Fruit fly (Drosophila melanogaster) whole organism, embryonic: ENCODE data around the gene RpS9.

ENCODE experiments used
- Asciz ChIP-seq: fragments of 200-800 bp; sonication (Bioruptor generic); optimal IDR thresholded peaks from 2 replicates; lab custom pipeline; 2017; ENCODE audit warnings: missing biosample characterization, mild to moderate bottlenecking, missing genetic modification characterization, missing genetic modification reagents
- Atf-2 ChIP-seq: fragments of 200-800 bp; sonication (Bioruptor generic); optimal IDR thresholded peaks from 2 replicates; lab custom pipeline; 2016; ENCODE audit warnings: missing biosample characterization, missing genetic modification characterization
- Awh ChIP-seq: fragments of 200-800 bp; sonication (Bioruptor generic); IDR thresholded peaks from 2 replicates; pipeline ENCODE4, ENCODE4 v1.3.6; 2022; ENCODE audit warnings: missing biosample characterization, missing genetic modification characterization
- BtbVII ChIP-seq: fragments of 200-800 bp; sonication (Bioruptor generic); optimal IDR thresholded peaks from 3 replicates; lab custom pipeline; 2017; ENCODE audit warnings: missing biosample characterization, mild to moderate bottlenecking, missing genetic modification characterization
- Bteb2 ChIP-seq: fragments of 200-800 bp; sonication (Bioruptor generic); optimal IDR thresholded peaks from 2 replicates; lab custom pipeline; 2016; ENCODE audit warnings: missing biosample characterization, missing genetic modification characterization
- CG10209 ChIP-seq: fragments of 200-800 bp; sonication (Bioruptor generic); optimal IDR thresholded peaks from 3 replicates; lab custom pipeline; 2017; ENCODE audit warnings: missing biosample characterization, mild to moderate bottlenecking, missing genetic modification characterization, missing genetic modification reagents
- CG11085 ChIP-seq: fragments of 200-800 bp; sonication (Bioruptor generic); IDR thresholded peaks from 2 replicates; pipeline ENCODE4 v1.3.6; 2022; ENCODE audit warnings: missing biosample characterization, missing genetic modification characterization
- CG11695 ChIP-seq: fragments of 200-800 bp; sonication (Bioruptor generic); IDR thresholded peaks from 3 replicates; pipeline ENCODE4 v1.3.6; 2022; ENCODE audit warnings: missing biosample characterization, missing genetic modification characterization
- CG12744 ChIP-seq: fragments of 200-800 bp; sonication (Bioruptor generic); optimal IDR thresholded peaks from 2 replicates; lab custom pipeline; 2016; ENCODE audit warnings: missing biosample characterization, missing genetic modification characterization
- CG15601 ChIP-seq: fragments of 200-800 bp; sonication (Bioruptor generic); optimal IDR thresholded peaks from 3 replicates; lab custom pipeline; 2019; ENCODE audit warnings: missing biosample characterization, mild to moderate bottlenecking, missing genetic modification characterization, moderate library complexity
- CG1602 ChIP-seq: fragments of 200-800 bp; sonication (Bioruptor generic); optimal IDR thresholded peaks from 3 replicates; lab custom pipeline; 2016; ENCODE audit warnings: missing biosample characterization, missing genetic modification characterization
- CG2120 ChIP-seq: fragments of 200-800 bp; sonication (Bioruptor generic); optimal IDR thresholded peaks from 3 replicates; lab custom pipeline; 2016; ENCODE audit warnings: missing biosample characterization, missing genetic modification characterization
- CG2712 ChIP-seq: fragments of 200-800 bp; optimal IDR thresholded peaks from 3 replicates; lab custom pipeline; 2019; ENCODE audit warnings: missing biosample characterization, mild to moderate bottlenecking, missing genetic modification characterization, moderate library complexity
- CG33557 ChIP-seq: fragments of 200-800 bp; sonication (Bioruptor generic); optimal IDR thresholded peaks from 2 replicates; lab custom pipeline; 2019; ENCODE audit warnings: missing biosample characterization, mild to moderate bottlenecking, missing genetic modification characterization, moderate library complexity
- CG3407 ChIP-seq: fragments of 200-800 bp; sonication (Bioruptor generic); optimal IDR thresholded peaks from 2 replicates; lab custom pipeline; 2018; ENCODE audit warnings: missing biosample characterization, mild to moderate bottlenecking, missing genetic modification characterization
- CG3726 ChIP-seq: fragments of 200-800 bp; sonication (Bioruptor generic); IDR thresholded peaks from 3 replicates; pipeline ENCODE4, ENCODE4 v1.3.6; 2022; ENCODE audit warnings: missing biosample characterization, missing genetic modification characterization
- CG43689 ChIP-seq: fragments of 200-800 bp; sonication (Bioruptor generic); IDR thresholded peaks from 2 replicates; pipeline ENCODE4 v1.3.6; 2022; ENCODE audit warnings: missing biosample characterization, missing genetic modification characterization
- CG4617 ChIP-seq: fragments of 200-800 bp; sonication (Bioruptor generic); optimal IDR thresholded peaks from 3 replicates; lab custom pipeline; 2016; ENCODE audit warnings: missing biosample characterization, missing genetic modification characterization, borderline replicate concordance
- CG6689 ChIP-seq: fragments of 200-800 bp; sonication (Bioruptor generic); IDR thresholded peaks from 2 replicates; pipeline ENCODE4 v1.3.6; 2022; ENCODE audit warnings: missing biosample characterization, missing genetic modification characterization
- CG6854 ChIP-seq: fragments of 200-800 bp; sonication (Bioruptor generic); optimal IDR thresholded peaks from 3 replicates; lab custom pipeline; 2017; ENCODE audit warnings: missing biosample characterization, mild to moderate bottlenecking, missing genetic modification characterization
- CG7786 ChIP-seq: fragments of 200-800 bp; sonication (Bioruptor generic); optimal IDR thresholded peaks from 2 replicates; lab custom pipeline; 2016; ENCODE audit warnings: missing biosample characterization, missing genetic modification characterization
- CHES-1-like ChIP-seq: fragments of 200-800 bp; sonication (Bioruptor generic); optimal IDR thresholded peaks from 2 replicates; lab custom pipeline; 2016; ENCODE audit warnings: missing biosample characterization, missing genetic modification characterization
- Ets65A ChIP-seq: fragments of 200-800 bp; sonication (Bioruptor generic); peaks from one replicate; lab custom pipeline; 2016; ENCODE audit warnings: missing biosample characterization, missing genetic modification characterization
- H2.0 ChIP-seq: fragments of 200-800 bp; sonication (Bioruptor generic); IDR thresholded peaks from 2 replicates; pipeline ENCODE4 v1.3.6; 2022; ENCODE audit warnings: missing biosample characterization, missing genetic modification characterization
- HHEX ChIP-seq: fragments of 200-800 bp; sonication (Bioruptor generic); optimal IDR thresholded peaks from 3 replicates; lab custom pipeline; 2017; ENCODE audit warnings: missing biosample characterization, mild to moderate bottlenecking, missing genetic modification characterization, missing genetic modification reagents
- HLH3B ChIP-seq: fragments of 200-800 bp; sonication (Bioruptor generic); IDR thresholded peaks from 2 replicates; pipeline ENCODE4 v1.3.6; 2022; ENCODE audit warnings: missing biosample characterization, missing genetic modification characterization
- Hr51 ChIP-seq, 2 experiments: fragments of 200-800 bp; sonication (Bioruptor generic); optimal IDR thresholded peaks; 2 replicates in 1 of 2; 3 replicates in 1 of 2; lab custom pipeline; 2016 to 2018; ENCODE audit warnings: missing biosample characterization in 2 of 2, missing genetic modification characterization in 2 of 2, mild to moderate bottlenecking in 1 of 2, moderate library complexity in 1 of 2
- MBD-R2 ChIP-seq: fragments of 200-800 bp; sonication (Bioruptor generic); IDR thresholded peaks from 2 replicates; pipeline ENCODE4 v1.3.6; 2022; ENCODE audit warnings: missing biosample characterization, missing genetic modification characterization
- Med ChIP-seq: fragments of 200-800 bp; sonication (Bioruptor generic); peaks from one replicate; lab custom pipeline; 2016; ENCODE audit warnings: missing biosample characterization, missing genetic modification characterization, mild to moderate bottlenecking, inconsistent platforms, moderate library complexity
- Ravus ChIP-seq: fragments of 200-800 bp; sonication (Bioruptor generic); IDR thresholded peaks from 2 replicates; pipeline ENCODE4 v1.3.6; 2022; ENCODE audit warnings: missing biosample characterization, missing genetic modification characterization
- Side ChIP-seq: fragments of 200-800 bp; sonication (Bioruptor generic); optimal IDR thresholded peaks from 2 replicates; lab custom pipeline; 2016; ENCODE audit warnings: missing biosample characterization, missing genetic modification characterization
- Sin3A ChIP-seq: fragments of >200 bp; optimal IDR thresholded peaks from 2 replicates; lab custom pipeline; 2018
- YL-1 ChIP-seq: fragments of 200-800 bp; sonication (Bioruptor generic); optimal IDR thresholded peaks from 3 replicates; lab custom pipeline; 2017; ENCODE audit warnings: missing biosample characterization, mild to moderate bottlenecking, missing genetic modification characterization
- bsh ChIP-seq, 2 experiments: fragments of 200-800 bp; sonication (Bioruptor generic); optimal IDR thresholded peaks; 2 replicates each; lab custom pipeline; 2017 to 2018; ENCODE audit warnings: mild to moderate bottlenecking in 2 of 2, missing biosample characterization in 2 of 2, missing genetic modification characterization in 2 of 2, moderate library complexity in 1 of 2
- cg ChIP-seq: fragments of 200-800 bp; sonication (Bioruptor generic); optimal IDR thresholded peaks from 3 replicates; lab custom pipeline; 2019; ENCODE audit warnings: missing biosample characterization, mild to moderate bottlenecking, missing genetic modification characterization, moderate library complexity
- dysf ChIP-seq: fragments of 200-800 bp; sonication (Bioruptor generic); IDR thresholded peaks from 3 replicates; pipeline ENCODE4 v1.3.6; 2022; ENCODE audit warnings: missing biosample characterization, missing genetic modification characterization
- ems ChIP-seq: fragments of 200-800 bp; sonication (Bioruptor generic); optimal IDR thresholded peaks from 3 replicates; lab custom pipeline; 2016; ENCODE audit warnings: missing biosample characterization, missing genetic modification characterization
- gcm2 ChIP-seq: fragments of 200-800 bp; sonication (Bioruptor generic); optimal IDR thresholded peaks from 2 replicates; lab custom pipeline; 2016; ENCODE audit warnings: missing biosample characterization, missing genetic modification characterization
- hbn ChIP-seq: fragments of 200-800 bp; sonication (Bioruptor generic); IDR thresholded peaks from 2 replicates; pipeline ENCODE4 v1.3.6; 2022; ENCODE audit warnings: missing biosample characterization, missing genetic modification characterization; ENCODE audit not compliant: partially characterized antibody
- her ChIP-seq: fragments of 200-800 bp; sonication (Bioruptor generic); optimal IDR thresholded peaks from 2 replicates; lab custom pipeline; 2016; ENCODE audit warnings: missing biosample characterization, missing genetic modification characterization
- hkb ChIP-seq, 2 experiments: fragments of 200-800 bp in 1 of 2; fragments of >200 bp in 1 of 2; sonication (Bioruptor generic) in 1 of 2; IDR thresholded peaks in 1 of 2; optimal IDR thresholded peaks in 1 of 2; 2 replicates each; pipeline versions ENCODE4 v1.3.6 to Lab custom; 2017 to 2022; ENCODE audit warnings: missing biosample characterization in 1 of 2, missing genetic modification characterization in 1 of 2
- odd ChIP-seq: fragments of 200-800 bp; sonication (Bioruptor generic); optimal IDR thresholded peaks from 2 replicates; lab custom pipeline; 2017; ENCODE audit warnings: missing biosample characterization, mild to moderate bottlenecking, missing genetic modification characterization
- pum ChIP-seq: fragments of 200-800 bp; sonication (Bioruptor generic); optimal IDR thresholded peaks from 2 replicates; lab custom pipeline; 2016; ENCODE audit warnings: missing biosample characterization, missing genetic modification characterization
- pzg ChIP-seq: fragments of 200-800 bp; sonication (Bioruptor generic); optimal IDR thresholded peaks from 3 replicates; lab custom pipeline; 2018; ENCODE audit warnings: missing biosample characterization, mild to moderate bottlenecking, missing genetic modification characterization, moderate library complexity
- ro ChIP-seq: fragments of 200-800 bp; sonication (Bioruptor generic); IDR thresholded peaks from 2 replicates; pipeline ENCODE4 v1.3.6; 2022; ENCODE audit warnings: missing biosample characterization, missing genetic modification characterization
- slp2 ChIP-seq: fragments of 200-800 bp; sonication (Bioruptor generic); optimal IDR thresholded peaks from 2 replicates; lab custom pipeline; 2016; ENCODE audit warnings: missing biosample characterization, missing genetic modification characterization
- ssp ChIP-seq: fragments of 200-800 bp; sonication (Bioruptor generic); IDR thresholded peaks from 2 replicates; pipeline ENCODE4 v1.3.6; 2022; ENCODE audit warnings: missing biosample characterization, missing genetic modification characterization
- trem ChIP-seq: fragments of 200-800 bp; optimal IDR thresholded peaks from 3 replicates; lab custom pipeline; 2019; ENCODE audit warnings: missing biosample characterization, mild to moderate bottlenecking, missing genetic modification characterization, moderate library complexity
- tx ChIP-seq: fragments of 200-800 bp; sonication (Bioruptor generic); optimal IDR thresholded peaks from 2 replicates; lab custom pipeline; 2016; ENCODE audit warnings: missing biosample characterization, missing genetic modification characterization
- vvl ChIP-seq: fragments of 200-800 bp; sonication (Bioruptor generic); IDR thresholded peaks from 2 replicates; pipeline ENCODE4 v1.3.6; 2022; ENCODE audit warnings: missing biosample characterization, missing genetic modification characterization
- wek ChIP-seq: fragments of 200-800 bp; sonication (Bioruptor generic); optimal IDR thresholded peaks from 3 replicates; lab custom pipeline; 2018; ENCODE audit warnings: missing biosample characterization, mild to moderate bottlenecking, missing genetic modification characterization, moderate library complexity
- zfh2 ChIP-seq: fragments of 200-800 bp; sonication (Bioruptor generic); optimal IDR thresholded peaks from 2 replicates; lab custom pipeline; 2016; ENCODE audit warnings: missing biosample characterization, missing genetic modification characterization

RpS9 gene

DNA sequence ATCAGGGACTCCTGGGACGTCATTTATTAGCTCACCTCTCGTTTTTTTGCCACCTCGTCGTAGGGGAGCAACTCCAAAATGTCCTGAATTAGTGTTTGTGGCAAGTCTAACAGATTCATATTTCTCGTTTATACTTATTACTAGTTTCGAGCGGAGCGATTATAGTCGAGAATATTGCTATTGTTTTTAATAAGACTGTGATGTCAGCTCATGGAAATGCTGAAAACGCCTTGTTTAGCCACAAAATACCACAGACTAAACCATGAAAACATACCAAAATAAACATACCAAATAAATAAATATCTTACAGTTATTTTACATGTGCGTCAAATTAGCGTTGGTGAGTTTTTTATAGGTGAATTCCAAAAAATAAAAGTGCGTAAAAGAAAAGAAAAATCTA is 23.7 kb downstream of the RpS9 start, which contains the start of gene pall (continued):
- TF ChIP-seq CG3407 (GFP tag; lab: Kevin White, UChicago): no peak
- no peak for TF ChIP-seq CG10209 (GFP tag; lab: Kevin White, UChicago)
- no peak for TF ChIP-seq CG1602 (GFP tag; lab: Kevin White, UChicago)
- TF ChIP-seq Hr51 (GFP tag; optimal IDR thresholded peaks at IDR 0.05; lab: Kevin White, UChicago): no peak
- no peak for TF ChIP-seq CG12744 (GFP tag; lab: Kevin White, UChicago)
- TF ChIP-seq Atf-2 (GFP tag; lab: Kevin White, UChicago): no peak
- no peak for TF ChIP-seq HHEX (GFP tag; lab: Kevin White, UChicago)
- TF ChIP-seq CG3726 (GFP tag; lab: Robert Waterston, UW): no peak
- TF ChIP-seq ro (GFP tag; lab: Robert Waterston, UW): no peak
- TF ChIP-seq Ets65A: no peak
- TF ChIP-seq odd (GFP tag; lab: Kevin White, UChicago): no peak
- no peak for TF ChIP-seq Awh (GFP tag; lab: Robert Waterston, UW)
- TF ChIP-seq dysf (GFP tag; lab: Robert Waterston, UW): no peak
- no peak for TF ChIP-seq CG7786 (GFP tag; lab: Kevin White, UChicago)
- TF ChIP-seq Ravus (GFP tag; lab: Robert Waterston, UW): no peak
- peak; percentile 68 for TF ChIP-seq Med (GFP tag; lab: Kevin White, UChicago)
- no peak for TF ChIP-seq ems (GFP tag; lab: Kevin White, UChicago)
- no peak for TF ChIP-seq pum (GFP tag; lab: Kevin White, UChicago)
- TF ChIP-seq ssp (GFP tag; lab: Robert Waterston, UW): no peak
- TF ChIP-seq slp2: no peak
- peak; percentile 20 for TF ChIP-seq CG15601 (tag; lab: Kevin White, UChicago)
- no peak for TF ChIP-seq HLH3B (GFP tag; lab: Robert Waterston, UW)
- TF ChIP-seq BtbVII (GFP tag; lab: Kevin White, UChicago): no peak
- no peak for TF ChIP-seq vvl
- no peak for TF ChIP-seq H2.0
- no peak for TF ChIP-seq Side (GFP tag; lab: Kevin White, UChicago)
- no peak for TF ChIP-seq CG6689
- no peak for TF ChIP-seq Bteb2 (GFP tag; lab: Kevin White, UChicago)
- no peak for TF ChIP-seq bsh (GFP tag; optimal IDR thresholded peaks at IDR 0.05; lab: Kevin White, UChicago)
- TF ChIP-seq hbn (GFP tag; lab: Robert Waterston, UW): peak; percentile 33; the same call in 1 of the 2 replicates
- TF ChIP-seq CG11085 (GFP tag; lab: Robert Waterston, UW): no peak
- TF ChIP-seq CG33557 (GFP tag; lab: Kevin White, UChicago): no peak
- TF ChIP-seq CG2712 (tag; lab: Kevin White, UChicago): peak; percentile 36
- peak; percentile 60 for TF ChIP-seq trem (tag; lab: Kevin White, UChicago)
- TF ChIP-seq Asciz (GFP tag; lab: Kevin White, UChicago): no peak
- no peak for TF ChIP-seq zfh2
- TF ChIP-seq tx (GFP tag; lab: Kevin White, UChicago): no peak
- no peak for TF ChIP-seq CG43689 (GFP tag; lab: Robert Waterston, UW)
- TF ChIP-seq CHES-1-like (GFP tag; lab: Kevin White, UChicago): no peak
- no peak for TF ChIP-seq Sin3A (lab: Kevin White, UChicago)
- TF ChIP-seq CG11695: no peak
- peak; percentile 86 for TF ChIP-seq pzg (GFP tag; lab: Kevin White, UChicago)
- no peak for TF ChIP-seq CG2120 (GFP tag; lab: Kevin White, UChicago)
- TF ChIP-seq YL-1: peak; percentile 63
- TF ChIP-seq cg: no peak
- no peak for TF ChIP-seq gcm2 (GFP tag; lab: Kevin White, UChicago)
- peak; percentile 13 for TF ChIP-seq CG6854 (GFP tag; lab: Kevin White, UChicago)
- TF ChIP-seq CG4617 (GFP tag; lab: Kevin White, UChicago): peak; percentile 77
- TF ChIP-seq wek (GFP tag; lab: Kevin White, UChicago): no peak
- peak; percentile 60 for TF ChIP-seq MBD-R2
- no peak for TF ChIP-seq hkb (optimal IDR thresholded peaks at IDR 0.05; lab: Kevin White, UChicago)
- no peak; the same call in 1 of the 2 replicates for TF ChIP-seq hkb (GFP tag; IDR thresholded peaks at IDR 0.05; lab: Robert Waterston, UW)
- no peak for TF ChIP-seq her
